Worm (Caenorhabditis elegans): ENCODE results near the gene lgc-21.

ce11 chrX:14015808-14016207, 52.0 kb downstream of the lgc-21 start:
- TF ChIP-seq tab-1 (GFP tag; IDR thresholded peaks at IDR 0.05) (peak; percentile 87), cog-1 (tag; optimal IDR thresholded peaks at IDR 0.05) (peak; percentile 86), flt-1 (GFP tag; IDR thresholded peaks at IDR 0.05) (peak; percentile 91), ztf-29 (GFP tag; IDR thresholded peaks at IDR 0.05) (peak; percentile 75; the same call in 1 of the 2 replicates), klf-2 (GFP tag; conservative IDR thresholded peaks at IDR 0.05) (peak; percentile 82), ref-1 (GFP tag; conservative IDR thresholded peaks at IDR 0.05) (peak; percentile 81), ztf-23 (GFP tag; IDR thresholded peaks at IDR 0.05) (peak; percentile 91), med-1 (GFP tag; optimal IDR thresholded peaks at IDR 0.05; ENCODE audit: insufficient read depth) (peak; percentile 2)
